Fruit fly (Drosophila melanogaster): ENCODE data around the gene CG7512.

CG7512 gene

dm6 chr3L:11516229-11516628, 2.7 kb downstream of the CG7512 start:
- no peak for TF ChIP-seq ttk (optimal IDR thresholded peaks at IDR 0.05)
- TF ChIP-seq Myc (optimal IDR thresholded peaks at IDR 0.05): no peak
- no peak for TF ChIP-seq insv (optimal IDR thresholded peaks at IDR 0.05)

- TF ChIP-seq ttk (optimal IDR thresholded peaks at IDR 0.05) (no peak), psq (optimal IDR thresholded peaks at IDR 0.05) (no peak), insv (optimal IDR thresholded peaks at IDR 0.05) (no peak), Sin3A (optimal IDR thresholded peaks at IDR 0.05) (no peak), h (optimal IDR thresholded peaks at IDR 0.05) (no peak)
Measured at dm6 chr3L:11522613-11523012, 9.1 kb downstream of the CG7512 start, which contains the start of the genes CG11714 and Fuca. TSS of gene CG11714 (minus strand) at chr3L:11522713. TSS of gene Fuca (minus strand) at chr3L:11522713.

DNA sequence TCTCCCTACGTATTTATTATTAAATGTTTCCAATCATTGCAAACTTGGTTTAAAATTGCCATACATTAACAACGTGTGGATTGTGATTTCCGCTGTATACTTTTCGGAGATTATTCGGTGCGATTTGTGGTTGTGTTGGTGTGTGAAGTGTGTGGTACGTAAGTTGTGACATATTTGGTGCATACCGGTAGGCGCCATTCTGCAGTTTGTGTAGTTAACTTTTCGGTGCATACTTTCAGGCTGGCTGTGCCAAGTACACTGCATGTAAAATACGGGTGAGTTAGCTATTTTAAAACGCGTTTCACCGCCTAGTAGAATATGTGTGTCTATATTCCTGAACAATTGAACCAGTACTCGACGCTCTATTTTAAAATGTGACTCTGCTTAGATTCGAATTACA, 9.8 kb downstream of the CG7512 start:
- TF ChIP-seq Myc (optimal IDR thresholded peaks at IDR 0.05) (no peak), psq (optimal IDR thresholded peaks at IDR 0.05) (no peak), Sin3A (optimal IDR thresholded peaks at IDR 0.05) (no peak), ttk (optimal IDR thresholded peaks at IDR 0.05) (no peak), h (optimal IDR thresholded peaks at IDR 0.05) (no peak), insv (optimal IDR thresholded peaks at IDR 0.05) (no peak)

- TF ChIP-seq Sin3A (optimal IDR thresholded peaks at IDR 0.05) (no peak), psq (optimal IDR thresholded peaks at IDR 0.05) (no peak), insv (optimal IDR thresholded peaks at IDR 0.05) (no peak), ttk (optimal IDR thresholded peaks at IDR 0.05) (no peak), h (optimal IDR thresholded peaks at IDR 0.05) (no peak), Myc (optimal IDR thresholded peaks at IDR 0.05) (no peak)
Measured at dm6 chr3L:11525765-11526164, 12.3 kb downstream of the CG7512 start.

DNA sequence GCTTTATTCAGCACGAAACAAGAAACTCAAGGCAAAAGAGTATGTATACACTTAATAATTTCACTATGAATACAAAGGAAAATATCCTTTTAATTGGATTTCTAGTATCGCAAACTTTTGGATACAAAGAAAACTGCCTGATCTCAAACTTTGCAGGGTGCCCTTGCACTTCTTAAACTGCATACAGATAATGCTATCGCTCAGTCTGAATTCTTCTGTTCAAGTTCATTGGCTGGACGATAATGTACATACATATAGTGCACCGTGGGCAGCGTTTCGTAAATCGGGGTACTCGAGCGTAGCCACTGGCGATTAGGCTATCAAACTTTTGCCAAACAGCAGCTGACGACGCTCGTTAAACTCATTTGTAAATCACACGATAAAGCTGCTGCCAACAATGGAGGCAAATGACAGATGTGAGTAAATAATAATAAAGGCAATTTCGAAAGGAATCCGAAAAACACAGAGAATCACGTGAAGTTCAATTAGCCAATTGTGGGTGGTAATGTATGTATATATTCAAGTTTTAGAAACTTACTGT, 13.2 kb downstream of the CG7512 start:
- no peak for TF ChIP-seq ttk (optimal IDR thresholded peaks at IDR 0.05)

dm6 chr3L:11528397-11528923, 15.0 kb downstream of the CG7512 start:
- TF ChIP-seq ttk (optimal IDR thresholded peaks at IDR 0.05) (no peak), insv (optimal IDR thresholded peaks at IDR 0.05) (no peak), h (optimal IDR thresholded peaks at IDR 0.05) (no peak), Myc (optimal IDR thresholded peaks at IDR 0.05) (no peak), psq (optimal IDR thresholded peaks at IDR 0.05) (no peak), Sin3A (optimal IDR thresholded peaks at IDR 0.05) (no peak)

DNA sequence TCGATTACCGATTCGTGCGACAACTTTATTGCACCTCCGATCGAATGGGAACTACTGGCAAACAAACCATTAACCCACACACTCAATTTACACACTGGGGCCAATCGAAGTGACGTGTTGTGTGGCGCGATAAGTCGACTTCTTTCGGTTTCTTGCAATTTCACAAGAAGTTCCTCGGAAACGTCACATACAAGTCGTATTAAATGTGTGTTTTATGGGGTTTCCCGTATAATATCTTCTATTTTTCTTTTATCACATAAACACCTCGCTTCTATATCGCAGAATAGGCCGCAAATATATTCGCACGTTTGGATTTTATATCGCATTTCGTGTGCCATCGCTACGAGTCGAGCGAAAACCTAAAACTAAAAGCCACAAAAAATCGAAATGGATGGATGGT, 16.2 kb downstream of the CG7512 start:
- TF ChIP-seq h (optimal IDR thresholded peaks at IDR 0.05): no peak
- TF ChIP-seq ttk (optimal IDR thresholded peaks at IDR 0.05): no peak
- TF ChIP-seq insv (optimal IDR thresholded peaks at IDR 0.05): no peak
- no peak for TF ChIP-seq Myc (optimal IDR thresholded peaks at IDR 0.05)
- TF ChIP-seq psq (optimal IDR thresholded peaks at IDR 0.05): no peak
- no peak for TF ChIP-seq Sin3A (optimal IDR thresholded peaks at IDR 0.05)

dm6 chr3L:11530370-11530769, 16.9 kb downstream of the CG7512 start:
- TF ChIP-seq psq (optimal IDR thresholded peaks at IDR 0.05) (no peak), Myc (optimal IDR thresholded peaks at IDR 0.05) (no peak), Sin3A (optimal IDR thresholded peaks at IDR 0.05) (no peak), insv (optimal IDR thresholded peaks at IDR 0.05) (no peak), ttk (optimal IDR thresholded peaks at IDR 0.05) (no peak), h (optimal IDR thresholded peaks at IDR 0.05) (no peak)

DNA sequence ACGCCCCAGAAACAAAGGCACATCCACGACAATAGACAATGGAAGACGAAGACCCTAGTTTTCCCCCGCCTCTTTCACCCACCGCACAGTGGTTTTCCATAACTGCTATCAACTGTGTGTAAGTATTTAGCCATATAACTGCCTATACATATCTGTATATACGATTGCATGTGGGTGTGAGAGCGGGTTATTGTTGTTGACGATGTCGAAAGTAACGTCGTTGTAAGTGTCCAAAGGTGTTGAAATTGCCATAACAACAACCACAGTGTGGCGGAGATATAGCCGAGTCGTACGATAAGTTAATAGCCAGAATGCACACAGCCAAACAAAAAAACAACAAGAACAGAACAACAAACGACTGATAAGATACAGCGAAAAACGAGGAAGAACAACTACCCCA, 17.8 kb downstream of the CG7512 start:
- TF ChIP-seq psq (optimal IDR thresholded peaks at IDR 0.05): no peak
- TF ChIP-seq ttk (optimal IDR thresholded peaks at IDR 0.05): no peak
- TF ChIP-seq Sin3A (optimal IDR thresholded peaks at IDR 0.05): no peak
- TF ChIP-seq Myc (optimal IDR thresholded peaks at IDR 0.05): no peak

DNA sequence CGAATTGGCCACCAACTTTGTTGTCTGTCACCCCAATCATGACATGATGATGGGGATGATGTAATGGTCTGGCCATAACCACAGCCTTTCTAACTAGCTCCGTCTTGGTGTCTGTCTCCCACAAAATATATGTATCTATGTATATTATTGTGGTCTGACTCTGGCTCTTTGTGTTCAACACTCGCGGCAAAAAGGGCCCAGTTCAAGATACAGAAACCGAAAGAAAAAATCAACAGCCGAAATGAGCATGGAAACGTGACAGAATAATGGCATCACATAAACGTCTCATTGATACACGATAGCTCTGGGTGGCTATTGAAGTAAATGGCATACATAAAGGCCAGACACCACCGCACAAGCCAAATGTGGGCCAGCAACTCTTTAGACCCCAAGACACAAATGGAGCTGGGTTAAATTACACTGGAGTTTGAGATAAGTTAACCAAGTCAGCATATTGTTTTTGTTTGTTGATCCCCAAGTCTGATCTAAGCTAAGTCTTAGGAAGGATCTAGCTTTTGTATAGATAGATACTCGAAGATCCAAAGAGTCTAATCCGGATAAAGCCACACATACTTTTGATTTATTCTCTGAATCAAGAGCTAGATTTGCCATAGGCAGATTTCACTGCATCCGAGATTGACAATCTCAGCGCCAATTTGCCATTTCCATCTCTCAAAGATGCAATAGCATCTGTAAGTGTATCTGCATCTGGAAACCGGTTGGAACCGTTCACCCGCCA, 18.7 kb downstream of the CG7512 start:
- TF ChIP-seq Myc (optimal IDR thresholded peaks at IDR 0.05) (no peak), h (optimal IDR thresholded peaks at IDR 0.05) (no peak), Sin3A (optimal IDR thresholded peaks at IDR 0.05) (no peak), psq (optimal IDR thresholded peaks at IDR 0.05) (no peak), ttk (optimal IDR thresholded peaks at IDR 0.05) (no peak), insv (optimal IDR thresholded peaks at IDR 0.05) (no peak)

DNA sequence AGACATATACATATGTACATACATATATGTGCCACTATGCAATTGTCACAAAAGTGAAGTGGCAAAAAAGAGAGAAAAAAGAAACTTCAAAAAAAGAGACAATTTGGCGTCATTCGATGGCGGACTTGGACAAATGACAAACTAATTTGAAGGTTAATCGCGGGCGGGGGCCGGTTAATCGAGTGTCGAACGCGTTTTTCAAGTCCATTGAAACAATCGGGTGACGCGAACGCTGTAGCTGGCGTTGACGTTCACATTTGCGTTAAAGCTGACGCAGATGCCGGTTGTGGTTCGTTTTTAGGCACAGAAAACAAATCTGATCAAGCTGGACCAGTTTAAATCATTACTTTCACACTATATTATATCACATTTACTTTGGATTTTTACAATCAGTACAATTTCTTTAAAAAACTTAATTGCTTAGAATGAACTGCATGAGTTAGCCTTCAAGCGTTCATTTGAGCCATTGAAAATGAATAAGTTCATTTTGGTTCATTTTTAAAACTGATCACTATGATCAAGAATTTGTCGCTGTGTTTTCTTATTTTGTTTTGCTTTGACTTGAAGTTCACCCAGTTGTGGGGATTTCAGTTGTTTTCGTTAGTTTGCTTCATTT, 20.3 kb downstream of the CG7512 start:
- TF ChIP-seq Myc (optimal IDR thresholded peaks at IDR 0.05): no peak
- no peak for TF ChIP-seq Sin3A (optimal IDR thresholded peaks at IDR 0.05)
- TF ChIP-seq psq (optimal IDR thresholded peaks at IDR 0.05): no peak
- no peak for TF ChIP-seq insv (optimal IDR thresholded peaks at IDR 0.05)
- no peak for TF ChIP-seq ttk (optimal IDR thresholded peaks at IDR 0.05)

DNA sequence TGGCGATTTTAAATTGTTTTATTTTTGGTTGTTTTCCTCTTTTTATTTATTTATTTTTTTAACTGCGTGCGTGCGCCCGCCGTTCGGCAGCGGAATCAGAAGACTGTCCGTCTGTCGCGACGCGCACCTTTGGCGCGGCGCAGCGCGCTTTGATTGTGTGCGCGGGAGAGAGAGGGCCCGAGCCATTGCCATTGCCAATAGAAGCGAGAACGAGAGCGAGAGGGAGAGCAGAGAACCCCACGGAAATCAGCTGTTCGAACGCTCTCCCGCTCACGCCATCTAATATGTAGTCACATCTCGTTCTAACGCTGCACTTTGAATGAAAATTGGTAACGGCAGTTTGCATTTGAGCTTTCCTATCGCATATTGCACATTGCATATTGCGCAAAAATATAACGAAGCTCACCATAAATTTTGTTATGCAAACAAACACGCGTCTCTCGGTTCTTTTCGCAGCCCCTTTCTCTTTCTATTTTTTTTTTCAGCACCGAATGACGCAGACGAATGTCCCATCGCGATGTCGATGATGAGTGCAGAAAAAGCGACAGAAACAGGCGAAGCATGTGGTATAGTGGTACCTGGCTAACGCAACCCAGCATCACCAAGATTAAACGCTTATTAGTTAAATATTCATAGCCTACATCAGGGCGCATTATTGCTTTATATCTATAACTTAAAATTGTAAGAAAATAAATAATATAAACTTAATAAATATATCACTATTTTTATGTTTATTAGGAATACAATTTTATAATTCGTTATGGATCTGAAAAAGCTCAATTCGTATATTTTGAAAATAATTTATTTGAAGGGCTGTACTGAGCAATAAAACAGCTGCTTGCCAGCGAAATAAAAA, 21.1 kb downstream of the CG7512 start:
- TF ChIP-seq Myc (optimal IDR thresholded peaks at IDR 0.05) (no peak), Sin3A (optimal IDR thresholded peaks at IDR 0.05) (no peak), ttk (optimal IDR thresholded peaks at IDR 0.05) (no peak), psq (optimal IDR thresholded peaks at IDR 0.05) (no peak), h (optimal IDR thresholded peaks at IDR 0.05) (no peak), insv (optimal IDR thresholded peaks at IDR 0.05) (no peak)

All from Kc167 (cell line).